Fruit fly (Drosophila melanogaster) whole organism, wandering third instar larva: ENCODE measurements around the gene CG45307.
A peak's percentile ranks its signal among the peaks of the same experiment; 100 is the strongest.

Experiments used
- Abd-B ChIP-seq: fragments of >200 bp; optimal IDR thresholded peaks from 2 replicates; lab custom pipeline; 2017; ENCODE audit warnings: missing biosample characterization, missing genetic modification characterization
- CG32264 ChIP-seq: fragments of 200-800 bp; sonication (Bioruptor generic); optimal IDR thresholded peaks from 2 replicates; lab custom pipeline; 2016; ENCODE audit warnings: missing biosample characterization, missing genetic modification characterization
- CG9705 ChIP-seq: fragments of 200-800 bp; sonication (Bioruptor generic); optimal IDR thresholded peaks from 2 replicates; lab custom pipeline; 2018; ENCODE audit warnings: missing biosample characterization, mild to moderate bottlenecking, missing genetic modification characterization
- CrebA ChIP-seq: fragments of 200-800 bp; sonication (Bioruptor generic); optimal IDR thresholded peaks from 2 replicates; lab custom pipeline; 2016; ENCODE audit warnings: missing biosample characterization, mild to moderate bottlenecking, missing genetic modification characterization, borderline replicate concordance
- Dfd ChIP-seq: fragments of >200 bp; optimal IDR thresholded peaks from 2 replicates; lab custom pipeline; 2017; ENCODE audit warnings: missing biosample characterization, missing genetic modification characterization
- Dif ChIP-seq: fragments of 200-275, 200-300 bp; sonication (Bioruptor generic); optimal IDR thresholded peaks from 2 replicates; lab custom pipeline; 2018; ENCODE audit warnings: missing biosample characterization, missing genetic modification characterization; ENCODE audit not compliant: partially characterized antibody
- GATAd ChIP-seq: sonication (Bioruptor generic); optimal IDR thresholded peaks from 2 replicates; lab custom pipeline; 2016; ENCODE audit warnings: missing biosample characterization, missing genetic modification characterization
- HLH106 ChIP-seq: fragments of 200-800 bp; optimal IDR thresholded peaks from 3 replicates; lab custom pipeline; 2019; ENCODE audit warnings: missing biosample characterization, mild to moderate bottlenecking, missing genetic modification characterization, moderate library complexity
- Hnf4 ChIP-seq: fragments of 200-800 bp; sonication (Bioruptor generic); optimal IDR thresholded peaks from 2 replicates; lab custom pipeline; 2016; ENCODE audit warnings: missing biosample characterization, mild to moderate bottlenecking, missing genetic modification characterization
- Mio ChIP-seq: sonication (Bioruptor generic); optimal IDR thresholded peaks from 2 replicates; lab custom pipeline; 2016; ENCODE audit warnings: missing biosample characterization, missing genetic modification characterization
- Myc ChIP-seq: fragments of >200 bp; optimal IDR thresholded peaks from 2 replicates; lab custom pipeline; 2017
- OdsH ChIP-seq: fragments of 200-800 bp; sonication (Bioruptor generic); optimal IDR thresholded peaks from 2 replicates; lab custom pipeline; 2016; ENCODE audit warnings: missing biosample characterization, mild to moderate bottlenecking, missing genetic modification characterization
- Rel ChIP-seq, 2 experiments: fragments of 200-800 bp; sonication (Bioruptor generic) in 1 of 2; optimal IDR thresholded peaks; 2 replicates in 1 of 2; 3 replicates in 1 of 2; lab custom pipeline; 2016 to 2019; ENCODE audit warnings: mild to moderate bottlenecking in 2 of 2, missing biosample characterization in 2 of 2, missing genetic modification characterization in 2 of 2, moderate library complexity in 1 of 2
- Sp1 ChIP-seq: fragments of 200-800 bp; sonication (Bioruptor generic); optimal IDR thresholded peaks from 3 replicates; lab custom pipeline; 2019; ENCODE audit warnings: missing biosample characterization, mild to moderate bottlenecking, missing genetic modification characterization, moderate library complexity
- Vsx2 ChIP-seq: fragments of 200-300, 225-300 bp; sonication (Bioruptor generic); optimal IDR thresholded peaks from 2 replicates; lab custom pipeline; 2018; ENCODE audit warnings: missing biosample characterization, missing genetic modification characterization; ENCODE audit not compliant: partially characterized antibody
- br ChIP-seq: fragments of 200-800 bp; sonication (Bioruptor generic); optimal IDR thresholded peaks from 2 replicates; lab custom pipeline; 2016; ENCODE audit warnings: missing biosample characterization, missing genetic modification characterization
- brk ChIP-seq: fragments of 200-800 bp; sonication (Bioruptor generic); optimal IDR thresholded peaks from 2 replicates; lab custom pipeline; 2016; ENCODE audit warnings: missing biosample characterization, mild to moderate bottlenecking, missing genetic modification characterization
- dl ChIP-seq, 2 experiments: fragments of 175-275, 200-275 bp in 1 of 2; fragments of 200-275 bp in 1 of 2; sonication (Bioruptor generic); optimal IDR thresholded peaks; lab custom pipeline; 2018; ENCODE audit warnings: mild to moderate bottlenecking in 2 of 2, missing biosample characterization in 2 of 2, missing genetic modification characterization in 2 of 2, moderate library complexity in 2 of 2; ENCODE audit not compliant: partially characterized antibody in 2 of 2, insufficient read depth in 1 of 2
- dmrt93B ChIP-seq: fragments of 200-800 bp; sonication (Bioruptor generic); optimal IDR thresholded peaks from 2 replicates; lab custom pipeline; 2018; ENCODE audit warnings: missing biosample characterization, mild to moderate bottlenecking, missing genetic modification characterization
- ey ChIP-seq: fragments of 200-800 bp; sonication (Bioruptor generic); optimal IDR thresholded peaks from 2 replicates; lab custom pipeline; 2016; ENCODE audit warnings: missing biosample characterization, missing genetic modification characterization
- foxo ChIP-seq, 2 experiments: fragments of 200-800 bp; sonication (Bioruptor generic); optimal IDR thresholded peaks; 2 replicates in 1 of 2; 3 replicates in 1 of 2; lab custom pipeline; 2016 to 2017; ENCODE audit warnings: missing biosample characterization in 2 of 2, missing genetic modification characterization in 2 of 2
- fru ChIP-seq: fragments of 200-800 bp; sonication (Bioruptor generic); optimal IDR thresholded peaks from 3 replicates; lab custom pipeline; 2016; ENCODE audit warnings: missing biosample characterization, mild to moderate bottlenecking, missing genetic modification characterization
- h ChIP-seq: fragments of 200-800 bp; sonication (Bioruptor generic); optimal IDR thresholded peaks from 3 replicates; lab custom pipeline; 2016; ENCODE audit warnings: missing biosample characterization, mild to moderate bottlenecking, missing genetic modification characterization
- jim ChIP-seq: fragments of 175-275, 200-325 bp; sonication (Bioruptor generic); optimal IDR thresholded peaks from 2 replicates; lab custom pipeline; 2016; ENCODE audit warnings: missing biosample characterization, mild to moderate bottlenecking, missing genetic modification characterization
- psq ChIP-seq: fragments of 200-800 bp; sonication (Bioruptor generic); optimal IDR thresholded peaks from 3 replicates; lab custom pipeline; 2017; ENCODE audit warnings: missing biosample characterization, mild to moderate bottlenecking, missing genetic modification characterization, moderate library complexity
- rgr ChIP-seq: fragments of 200-800 bp; sonication (Bioruptor generic); optimal IDR thresholded peaks from 3 replicates; lab custom pipeline; 2016; ENCODE audit warnings: missing biosample characterization, mild to moderate bottlenecking, missing genetic modification characterization
- sage ChIP-seq: fragments of 200-800 bp; sonication (Bioruptor generic); optimal IDR thresholded peaks from 2 replicates; lab custom pipeline; 2016; ENCODE audit warnings: missing biosample characterization, mild to moderate bottlenecking, missing genetic modification characterization
- tai ChIP-seq: sonication (Bioruptor generic); optimal IDR thresholded peaks from 2 replicates; lab custom pipeline; 2016; ENCODE audit warnings: missing biosample characterization, missing genetic modification characterization
- woc ChIP-seq: sonication (Bioruptor generic); optimal IDR thresholded peaks from 2 replicates; lab custom pipeline; 2016; ENCODE audit warnings: missing biosample characterization, mild to moderate bottlenecking, missing genetic modification characterization

The CG45307 gene

dm6 chr2L:8740757-8741278 lies 11.1 kb downstream of the CG45307 start:
- TF ChIP-seq Dfd (GFP tag; lab: Kevin White, UChicago) = no peak
- TF ChIP-seq Myc (lab: Kevin White, UChicago) = peak; percentile 88
- peak; percentile 24 for TF ChIP-seq woc (GFP tag; lab: Kevin White, UChicago)
- TF ChIP-seq rgr (GFP tag; lab: Kevin White, UChicago) = no peak
- TF ChIP-seq, all 38 proteins: peak for 2

DNA sequence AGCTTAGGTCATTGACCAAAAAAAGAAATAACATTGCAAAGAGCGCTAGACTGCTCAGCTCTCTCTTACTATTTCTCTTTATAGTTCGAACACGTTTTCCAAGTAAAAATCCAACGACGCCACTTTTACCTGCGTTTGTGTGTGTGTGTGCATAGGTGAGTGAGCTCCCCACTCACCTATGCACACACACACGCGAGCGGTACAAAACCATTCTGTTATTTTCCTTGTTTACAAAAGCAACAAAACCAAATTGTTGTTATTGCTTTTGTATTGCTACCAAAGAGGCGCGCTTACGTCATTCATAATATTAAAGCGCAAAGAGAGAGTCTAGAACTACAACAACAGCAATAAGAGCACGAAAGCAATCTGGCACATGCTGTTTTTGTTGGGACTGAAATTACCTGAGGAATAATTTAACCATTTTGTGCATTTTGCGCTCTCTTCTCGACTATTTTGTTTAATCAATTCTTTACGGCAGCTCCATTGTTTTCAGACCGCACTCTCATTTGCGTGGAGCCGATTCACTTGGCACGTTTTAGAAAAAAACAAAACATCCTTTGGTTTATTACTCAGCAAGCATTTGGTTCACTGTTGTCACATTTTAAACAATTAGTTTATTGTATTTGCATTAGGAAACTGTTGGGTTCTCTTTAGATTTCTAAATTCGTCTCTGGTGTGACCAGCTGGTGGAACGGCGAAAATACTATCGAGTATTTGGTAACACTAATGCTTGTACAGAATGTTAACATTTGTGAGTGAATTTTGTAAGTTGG lies 11.8 kb downstream of the CG45307 start, which contains the start of gene raw:
raw (minus strand) TSS at position 677 of the 773 bp plus-strand sequence.
- TF ChIP-seq Dif (GFP tag; lab: Kevin White, UChicago) (peak; percentile 31), CG9705 (GFP tag; lab: Kevin White, UChicago) (no peak), fru (GFP tag; lab: Kevin White, UChicago) (no peak), CrebA (GFP tag; lab: Kevin White, UChicago) (peak; percentile 52), Rel (GFP tag; optimal IDR thresholded peaks at IDR 0.05; lab: Kevin White, UChicago) (no peak), Rel (tag; optimal IDR thresholded peaks at IDR 0.05; lab: Kevin White, UChicago) (peak; percentile 9), sage (GFP tag; lab: Kevin White, UChicago) (peak; percentile 21), jim (GFP tag; lab: Kevin White, UChicago) (no peak), woc (GFP tag; lab: Kevin White, UChicago) (no peak), Dfd (GFP tag; lab: Kevin White, UChicago) (no peak), dl (GFP tag; optimal IDR thresholded peaks at IDR 0.05; lab: Kevin White, UChicago; ENCODE audit: insufficient read depth in 1 of 2, partially characterized antibody in 2 of 2) (peak in 1 of 2 experiments; percentile 51), tai (no peak), rgr (GFP tag; lab: Kevin White, UChicago) (peak; percentile 7)

- TF ChIP-seq brk (GFP tag; lab: Kevin White, UChicago) (peak; percentile 14), HLH106 (tag; lab: Kevin White, UChicago) (peak; percentile 43), foxo (GFP tag; optimal IDR thresholded peaks at IDR 0.05; lab: Kevin White, UChicago) (peak in 1 of 2 experiments; percentile 57), rgr (GFP tag; lab: Kevin White, UChicago) (peak; percentile 62), Dfd (GFP tag; lab: Kevin White, UChicago) (no peak), GATAd (GFP tag; lab: Kevin White, UChicago) (no peak), Myc (lab: Kevin White, UChicago) (no peak), Abd-B (GFP tag; lab: Kevin White, UChicago) (no peak), Mio (no peak), Sp1 (GFP tag; lab: Kevin White, UChicago) (peak; percentile 43), fru (GFP tag; lab: Kevin White, UChicago) (peak; percentile 42), br (GFP tag; lab: Kevin White, UChicago) (peak; percentile 60), Hnf4 (GFP tag; lab: Kevin White, UChicago) (peak; percentile 53), CG32264 (no peak), dmrt93B (GFP tag; lab: Kevin White, UChicago) (peak; percentile 3), h (GFP tag; lab: Kevin White, UChicago) (peak; percentile 64), OdsH (GFP tag; lab: Kevin White, UChicago) (peak; percentile 44), CrebA (GFP tag; lab: Kevin White, UChicago) (peak; percentile 56), CG9705 (GFP tag; lab: Kevin White, UChicago) (no peak), ey (GFP tag; lab: Kevin White, UChicago) (peak; percentile 53), psq (GFP tag; lab: Kevin White, UChicago) (peak; percentile 51)
- TF ChIP-seq, all 38 proteins: peak for 14
Measured at dm6 chr2L:8738253-8738665, 13.7 kb downstream of the CG45307 start.

DNA sequence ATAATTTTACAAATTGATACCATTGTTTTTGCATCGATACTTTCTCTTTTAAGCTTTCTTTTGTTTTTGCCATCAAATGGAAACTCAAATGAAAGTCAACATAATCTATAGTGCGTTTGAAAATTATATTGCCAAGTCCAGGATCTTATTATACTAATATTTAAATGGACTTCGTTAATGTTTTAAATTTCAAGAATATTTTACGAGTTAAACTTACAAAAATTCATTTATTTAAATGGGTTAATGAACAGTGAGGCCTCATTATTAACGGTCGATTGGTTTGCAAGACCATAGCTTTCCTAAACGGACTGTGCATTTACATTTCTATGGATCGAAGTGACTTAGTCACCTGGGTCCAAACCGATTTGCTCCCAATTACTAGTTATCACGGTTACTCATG lies 15.5 kb downstream of the CG45307 start:
- TF ChIP-seq Rel (GFP tag; optimal IDR thresholded peaks at IDR 0.05; lab: Kevin White, UChicago) (no peak), Rel (tag; optimal IDR thresholded peaks at IDR 0.05; lab: Kevin White, UChicago) (no peak), Myc (lab: Kevin White, UChicago) (no peak), Hnf4 (GFP tag; lab: Kevin White, UChicago) (peak; percentile 23), Vsx2 (no peak), CG32264 (no peak), Sp1 (GFP tag; lab: Kevin White, UChicago) (no peak), foxo (GFP tag; optimal IDR thresholded peaks at IDR 0.05; lab: Kevin White, UChicago) (no peak)
- TF ChIP-seq, all 38 proteins: peak for 1
